Worm (Caenorhabditis elegans) whole organism, L3 larva: Measurements from ENCODE around the gene srh-194.
"Not testable (repeated sequence)": the region's sequence is repeated elsewhere in the genome, so short reads cannot be mapped to it uniquely, and the experiment has no call there.

Experiments
- aly-2 ChIP-seq: fragments of 150-350 bp; optimal IDR thresholded peaks from 2 replicates; lab custom pipeline; 2014; ENCODE audit warnings: missing biosample characterization, missing genetic modification characterization
- ama-1 ChIP-seq: fragments of 150-350 bp; optimal IDR thresholded peaks from 2 replicates; lab custom pipeline; 2018
- ceh-9 ChIP-seq: sonication (generic microtip); optimal IDR thresholded peaks from 2 replicates; lab custom pipeline; 2018; ENCODE audit warnings: missing biosample characterization, missing genetic modification characterization
- elt-1 ChIP-seq: fragments of 150-350 bp; optimal IDR thresholded peaks from 2 replicates; lab custom pipeline; 2014; ENCODE audit warnings: missing biosample characterization, missing genetic modification characterization
- elt-2 ChIP-seq: sonication (generic microtip); optimal IDR thresholded peaks from 2 replicates; lab custom pipeline; 2016; ENCODE audit warnings: missing genetic modification reagents, mild to moderate bottlenecking, missing genetic modification characterization, missing compliant biosample characterization
- nhr-237 ChIP-seq: fragments of 150-350 bp; optimal IDR thresholded peaks from 2 replicates; lab custom pipeline; 2014; ENCODE audit warnings: missing biosample characterization, missing genetic modification characterization
- nhr-76 ChIP-seq: fragments of 150-350 bp; sonication (generic microtip); optimal IDR thresholded peaks from 5 replicates; lab custom pipeline; 2014; ENCODE audit warnings: missing biosample characterization, missing genetic modification characterization
- snpc-4 ChIP-seq: fragments of 150-350 bp; optimal IDR thresholded peaks from 2 replicates; lab custom pipeline; 2014; ENCODE audit warnings: missing biosample characterization, missing genetic modification characterization
- ztf-11 ChIP-seq: fragments of 150-350 bp; optimal IDR thresholded peaks from 2 replicates; lab custom pipeline; 2014; ENCODE audit warnings: missing biosample characterization, missing genetic modification characterization

ce11 chrV:4284737-4285136, 8.6 kb downstream of the srh-194 start, which contains the start of gene srt-19:
- TF ChIP-seq ama-1 (lab: Kevin White, UChicago); elt-1 (tag; lab: Kevin White, UChicago); ztf-11; aly-2 (tag; lab: Kevin White, UChicago); ceh-9 (tag; lab: Kevin White, UChicago); nhr-237 (tag; lab: Kevin White, UChicago); nhr-76 (tag; lab: Kevin White, UChicago); snpc-4 (tag; lab: Kevin White, UChicago); elt-2 (tag; lab: Kevin White, UChicago): not testable (repeated sequence)
